Fruit fly (Drosophila melanogaster): Measurements from ENCODE around the gene CG31789.

The CG31789 gene

DNA sequence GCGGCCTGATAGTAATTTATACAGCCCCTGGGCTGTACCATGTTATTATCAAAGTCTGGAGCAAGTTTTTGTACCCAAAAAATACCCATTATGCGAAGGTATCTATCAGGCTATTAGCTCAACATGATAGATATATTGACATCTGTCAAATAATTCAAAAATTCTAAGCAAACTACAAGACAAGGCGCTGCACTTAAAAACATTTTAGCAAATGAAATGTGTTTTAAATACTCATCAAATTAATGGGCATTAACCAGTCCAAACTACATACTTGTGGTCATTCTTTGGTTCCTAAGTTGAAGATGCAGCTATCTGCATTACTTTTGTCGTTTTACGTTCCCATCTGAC lies 47.6 kb downstream of the CG31789 start (continued):
- TF ChIP-seq Asciz (GFP tag; optimal IDR thresholded peaks at IDR 0.05) (peak; percentile 70), Xrp1 (GFP tag; IDR thresholded peaks at IDR 0.05) (peak; percentile 92), CG17802 (tag; optimal IDR thresholded peaks at IDR 0.05) (peak; percentile 66), CG13624 (GFP tag; optimal IDR thresholded peaks at IDR 0.05) (peak; percentile 70), zf30C (GFP tag; optimal IDR thresholded peaks at IDR 0.05) (no peak), crp (GFP tag; optimal IDR thresholded peaks at IDR 0.05) (peak in 1 of 2 experiments; percentile 3), Taf1 (GFP tag; IDR thresholded peaks at IDR 0.05) (no peak), so (GFP tag; IDR thresholded peaks at IDR 0.05) (0 out of 3 replicates have a peak, but pooled peaks have one; percentile 16), pan (optimal IDR thresholded peaks at IDR 0.05) (no peak), pan (GFP tag; optimal IDR thresholded peaks at IDR 0.05 in 1 of 2, IDR thresholded peaks at IDR 0.05 in 1 of 2) (peak in 1 of 2 experiments; percentile 72), CG16863 (GFP tag; optimal IDR thresholded peaks at IDR 0.05) (peak; percentile 68), ham (GFP tag; IDR thresholded peaks at IDR 0.05) (no peak), peb (GFP tag; IDR thresholded peaks at IDR 0.05) (peak; percentile 82), tgo (GFP tag; IDR thresholded peaks at IDR 0.05) (peak; percentile 70), Ets97D (GFP tag; optimal IDR thresholded peaks at IDR 0.05) (peak; percentile 36), CG3281 (GFP tag; optimal IDR thresholded peaks at IDR 0.05) (peak; percentile 43), Nf-YA (GFP tag; IDR thresholded peaks at IDR 0.05) (peak; percentile 41; the same call in 1 of the 2 replicates), CG15696 (tag; optimal IDR thresholded peaks at IDR 0.05) (peak; percentile 59), ERR (GFP tag; optimal IDR thresholded peaks at IDR 0.05) (peak; percentile 22), gsb (GFP tag; IDR thresholded peaks at IDR 0.05) (0 out of 2 replicates have a peak, but pooled peaks have one; percentile 35), CG10959 (GFP tag; IDR thresholded peaks at IDR 0.05) (peak; percentile 68), lab (GFP tag; optimal IDR thresholded peaks at IDR 0.05) (peak; percentile 79), nerfin-1 (tag; optimal IDR thresholded peaks at IDR 0.05) (peak; percentile 65), sens-2 (GFP tag; IDR thresholded peaks at IDR 0.05) (peak; percentile 56; the same call in 1 of the 2 replicates), CG10274 (GFP tag; optimal IDR thresholded peaks at IDR 0.05) (peak; percentile 44), Dp (GFP tag; optimal IDR thresholded peaks at IDR 0.05) (no peak), CG11085 (GFP tag; IDR thresholded peaks at IDR 0.05) (0 out of 2 replicates have a peak, but pooled peaks have one; percentile 41), fu2 (GFP tag; optimal IDR thresholded peaks at IDR 0.05) (no peak), CG8281 (tag; optimal IDR thresholded peaks at IDR 0.05) (peak; percentile 37), stc (GFP tag; IDR thresholded peaks at IDR 0.05) (peak; percentile 34; the same call in 1 of the 2 replicates), Lhr (GFP tag; optimal IDR thresholded peaks at IDR 0.05) (peak; percentile 31), CG17186 (GFP tag; optimal IDR thresholded peaks at IDR 0.05) (peak; percentile 20), CG7928 (GFP tag; optimal IDR thresholded peaks at IDR 0.05) (no peak), fd102C (GFP tag; optimal IDR thresholded peaks at IDR 0.05) (no peak), Tbp (GFP tag; optimal IDR thresholded peaks at IDR 0.05) (no peak), ara (GFP tag; IDR thresholded peaks at IDR 0.05) (peak; percentile 91), sens (GFP tag) (peak; percentile 98), H2.0 (GFP tag; IDR thresholded peaks at IDR 0.05) (peak; percentile 40; the same call in 1 of the 2 replicates), CG12219 (GFP tag; optimal IDR thresholded peaks at IDR 0.05) (peak; percentile 43), ab (GFP tag; optimal IDR thresholded peaks at IDR 0.05) (no peak), croc (GFP tag; conservative IDR thresholded peaks at IDR 0.05) (peak; percentile 79), CG12104 (GFP tag; optimal IDR thresholded peaks at IDR 0.05) (peak; percentile 52), fru (optimal IDR thresholded peaks at IDR 0.05) (no peak), odd (GFP tag; optimal IDR thresholded peaks at IDR 0.05) (no peak), caup (GFP tag; optimal IDR thresholded peaks at IDR 0.05; ENCODE audit: severe bottlenecking) (peak; percentile 24), HLHmδ (GFP tag; optimal IDR thresholded peaks at IDR 0.05) (no peak), CG4820 (GFP tag; optimal IDR thresholded peaks at IDR 0.05) (peak; percentile 85), HHEX (GFP tag; optimal IDR thresholded peaks at IDR 0.05) (peak; percentile 45), CG7786 (GFP tag; optimal IDR thresholded peaks at IDR 0.05) (no peak), Mes4 (GFP tag; optimal IDR thresholded peaks at IDR 0.05) (no peak), CG17385 (GFP tag; optimal IDR thresholded peaks at IDR 0.05) (peak; percentile 28), al (GFP tag; IDR thresholded peaks at IDR 0.05) (no peak)
